Fruit fly (Drosophila melanogaster): ENCODE data around the gene CG1486.
A peak's percentile ranks its signal among the peaks of the same experiment; 100 is the strongest.

Gene CG1486

DNA sequence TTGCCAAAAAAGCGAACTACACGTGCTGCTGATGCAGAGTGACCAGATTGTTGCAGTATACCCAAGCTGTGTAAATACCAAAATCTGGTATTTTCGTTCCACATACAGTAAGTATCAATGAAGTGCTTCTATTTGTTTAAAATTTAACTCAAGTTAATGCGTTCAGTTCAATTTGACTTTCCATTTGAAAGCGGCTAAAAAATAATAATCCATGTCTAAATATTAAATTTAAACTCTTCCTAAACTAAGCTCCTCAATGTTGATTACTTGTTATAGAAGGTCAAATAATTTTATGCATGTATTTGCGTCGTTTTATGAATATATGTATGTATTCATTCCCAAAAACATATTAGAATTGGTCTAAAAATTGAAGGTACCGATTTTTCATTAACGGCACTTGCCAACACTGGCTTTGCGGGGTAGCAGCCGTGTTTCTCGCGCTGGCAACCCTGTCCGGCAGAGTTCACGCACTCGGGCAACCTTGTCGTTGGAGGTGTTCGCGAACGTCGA is 26.0 kb downstream of the CG1486 start, which contains the start of the genes peng and sol (continued):
- TF ChIP-seq CG8944 (GFP tag; optimal IDR thresholded peaks at IDR 0.05) (peak; percentile 55), CG2678 (tag; optimal IDR thresholded peaks at IDR 0.05) (peak; percentile 76), hbn (GFP tag; IDR thresholded peaks at IDR 0.05; ENCODE audit: partially characterized antibody) (no peak), Fer1 (GFP tag; optimal IDR thresholded peaks at IDR 0.05) (peak; percentile 72), pb (GFP tag; optimal IDR thresholded peaks at IDR 0.05) (no peak), CG17385 (GFP tag; optimal IDR thresholded peaks at IDR 0.05) (peak; percentile 76), CG12299 (tag; optimal IDR thresholded peaks at IDR 0.05) (peak; percentile 42), CG1529 (GFP tag; optimal IDR thresholded peaks at IDR 0.05) (peak; percentile 18), HHEX (GFP tag; optimal IDR thresholded peaks at IDR 0.05) (peak; percentile 75), nerfin-2 (GFP tag; IDR thresholded peaks at IDR 0.05; ENCODE audit: partially characterized antibody) (no peak), CG8388 (GFP tag; optimal IDR thresholded peaks at IDR 0.05) (peak; percentile 61), zen (tag; optimal IDR thresholded peaks at IDR 0.05) (peak; percentile 40), Aef1 (GFP tag; IDR thresholded peaks at IDR 0.05) (peak; percentile 56), her (GFP tag; optimal IDR thresholded peaks at IDR 0.05) (peak; percentile 40), Hand (GFP tag; optimal IDR thresholded peaks at IDR 0.05) (peak; percentile 52), br (optimal IDR thresholded peaks at IDR 0.05) (no peak), CG2712 (tag; optimal IDR thresholded peaks at IDR 0.05) (peak; percentile 65), CG33557 (GFP tag; optimal IDR thresholded peaks at IDR 0.05) (peak; percentile 62), CG12155 (GFP tag; optimal IDR thresholded peaks at IDR 0.05) (peak; percentile 80), Fer2 (tag; optimal IDR thresholded peaks at IDR 0.05) (peak; percentile 49), cwo (GFP tag; optimal IDR thresholded peaks at IDR 0.05) (peak; percentile 81), CG10462 (GFP tag; optimal IDR thresholded peaks at IDR 0.05) (peak; percentile 79), ase (GFP tag; IDR thresholded peaks at IDR 0.05) (0 out of 3 replicates have a peak, but pooled peaks have one; percentile 15), sens (GFP tag) (peak; percentile 96), CG13296 (GFP tag; optimal IDR thresholded peaks at IDR 0.05) (peak; percentile 7), pnt (GFP tag; optimal IDR thresholded peaks at IDR 0.05) (peak; percentile 59), danr (GFP tag; IDR thresholded peaks at IDR 0.05) (peak; percentile 45; the same call in 1 of the 2 replicates), Hey (tag; optimal IDR thresholded peaks at IDR 0.05) (no peak), Pdp1 (GFP tag; optimal IDR thresholded peaks at IDR 0.05) (peak; percentile 67 to 75), CG17568 (GFP tag; optimal IDR thresholded peaks at IDR 0.05) (no peak), CG17186 (GFP tag; optimal IDR thresholded peaks at IDR 0.05) (peak; percentile 0), CG17802 (tag; optimal IDR thresholded peaks at IDR 0.05) (no peak), Dfd (GFP tag; optimal IDR thresholded peaks at IDR 0.05) (no peak), NK7.1 (GFP tag; optimal IDR thresholded peaks at IDR 0.05) (peak; percentile 32), CG12104 (GFP tag; optimal IDR thresholded peaks at IDR 0.05) (peak; percentile 73), otp (GFP tag; IDR thresholded peaks at IDR 0.05) (no peak), dpn (GFP tag; optimal IDR thresholded peaks at IDR 0.05) (peak; percentile 69 to 81), Rfx (GFP tag; IDR thresholded peaks at IDR 0.05) (peak; percentile 71), CG7745 (tag; optimal IDR thresholded peaks at IDR 0.05) (no peak), CG4424 (GFP tag; optimal IDR thresholded peaks at IDR 0.05) (peak; percentile 78), da (GFP tag; optimal IDR thresholded peaks at IDR 0.05) (peak; percentile 12), Rx (GFP tag; IDR thresholded peaks at IDR 0.05) (peak; percentile 22; the same call in 1 of the 2 replicates), caup (GFP tag; optimal IDR thresholded peaks at IDR 0.05; ENCODE audit: severe bottlenecking) (peak; percentile 56), lilli (GFP tag; optimal IDR thresholded peaks at IDR 0.05) (peak; percentile 87), dm (GFP tag; optimal IDR thresholded peaks at IDR 0.05) (peak; percentile 92), chn (GFP tag; optimal IDR thresholded peaks at IDR 0.05) (peak; percentile 80), CG4404 (GFP tag; IDR thresholded peaks at IDR 0.05) (peak; percentile 44), CG9609 (GFP tag; optimal IDR thresholded peaks at IDR 0.05) (peak; percentile 57), gfzf (GFP tag; optimal IDR thresholded peaks at IDR 0.05) (peak; percentile 72), CG12236 (GFP tag; optimal IDR thresholded peaks at IDR 0.05) (peak; percentile 19)
